Worm (Caenorhabditis elegans) whole organism, late embryonic: ENCODE measurements around the gene flp-9.

Experiments used
- ceh-22 ChIP-seq: sonication (generic microtip); optimal IDR thresholded peaks from 2 replicates; lab custom pipeline; 2017; ENCODE audit warnings: missing biosample characterization, missing genetic modification characterization
- lin-11 ChIP-seq: fragments of 200-800 bp; sonication (Bioruptor generic); optimal IDR thresholded peaks from 2 replicates; lab custom pipeline; 2018; ENCODE audit warnings: mild to moderate bottlenecking, missing genetic modification characterization, missing compliant biosample characterization
- madf-2 ChIP-seq: sonication (generic microtip); optimal IDR thresholded peaks from 2 replicates; lab custom pipeline; 2017; ENCODE audit warnings: missing genetic modification characterization, missing compliant biosample characterization
- pqm-1 ChIP-seq: sonication (generic microtip); optimal IDR thresholded peaks from 2 replicates; lab custom pipeline; 2016; ENCODE audit warnings: missing genetic modification characterization, missing compliant biosample characterization

- no peak for TF ChIP-seq lin-11 (tag; lab: Kevin White, UChicago)
- no peak for TF ChIP-seq pqm-1 (tag; lab: Kevin White, UChicago)
- no peak for TF ChIP-seq madf-2 (tag; lab: Kevin White, UChicago)
- TF ChIP-seq ceh-22 (tag; lab: Kevin White, UChicago) = no peak
Observed at ce11 chrIV:12710996-12711395, 46.4 kb downstream of the flp-9 start, which contains the start of gene C27D8.2.
